Worm (Caenorhabditis elegans) whole organism, L2 larva: ENCODE data around the gene EGAP9.4.

ENCODE experiments used
- R02D3.7 ChIP-seq: fragments of 150-350 bp; optimal IDR thresholded peaks from 2 replicates; lab custom pipeline; 2014; ENCODE audit warnings: missing biosample characterization, missing genetic modification characterization
- aly-2 ChIP-seq: fragments of 150-350 bp; optimal IDR thresholded peaks from 2 replicates; lab custom pipeline; 2014; ENCODE audit warnings: missing biosample characterization, missing genetic modification characterization
- ama-1 ChIP-seq: fragments of 150-350 bp; optimal IDR thresholded peaks from 2 replicates; lab custom pipeline; 2018; ENCODE audit warnings: inconsistent platforms
- elt-1 ChIP-seq: fragments of 150-350 bp; optimal IDR thresholded peaks from 2 replicates; lab custom pipeline; 2014; ENCODE audit warnings: missing biosample characterization, missing genetic modification characterization
- fos-1 ChIP-seq: fragments of 150-350 bp; optimal IDR thresholded peaks from 2 replicates; lab custom pipeline; 2014; ENCODE audit warnings: missing biosample characterization, missing genetic modification characterization
- lin-13 ChIP-seq: fragments of 150-350 bp; optimal IDR thresholded peaks from 2 replicates; lab custom pipeline; 2014; ENCODE audit warnings: missing biosample characterization, missing genetic modification reagents, missing genetic modification characterization
- snpc-4 ChIP-seq: fragments of 150-350 bp; optimal IDR thresholded peaks from 2 replicates; lab custom pipeline; 2014; ENCODE audit warnings: missing biosample characterization, missing genetic modification characterization
- unc-39 ChIP-seq: fragments of 150-350 bp; optimal IDR thresholded peaks from 2 replicates; lab custom pipeline; 2014; ENCODE audit warnings: missing biosample characterization, missing genetic modification characterization
- unc-55 ChIP-seq: fragments of 150-350 bp; sonication (generic microtip); optimal IDR thresholded peaks from 3 replicates; lab custom pipeline; 2014; ENCODE audit warnings: missing biosample characterization, missing genetic modification reagents, missing genetic modification characterization
- zag-1 ChIP-seq: fragments of 150-350 bp; optimal IDR thresholded peaks from 2 replicates; lab custom pipeline; 2014; ENCODE audit warnings: missing biosample characterization, missing genetic modification characterization
- ztf-11 ChIP-seq: sonication (generic microtip); optimal IDR thresholded peaks from 2 replicates; lab custom pipeline; 2017; ENCODE audit warnings: missing biosample characterization, missing genetic modification characterization
- ztf-4 ChIP-seq: fragments of 150-350 bp; optimal IDR thresholded peaks from 2 replicates; lab custom pipeline; 2014; ENCODE audit warnings: missing biosample characterization, missing genetic modification characterization

DNA sequence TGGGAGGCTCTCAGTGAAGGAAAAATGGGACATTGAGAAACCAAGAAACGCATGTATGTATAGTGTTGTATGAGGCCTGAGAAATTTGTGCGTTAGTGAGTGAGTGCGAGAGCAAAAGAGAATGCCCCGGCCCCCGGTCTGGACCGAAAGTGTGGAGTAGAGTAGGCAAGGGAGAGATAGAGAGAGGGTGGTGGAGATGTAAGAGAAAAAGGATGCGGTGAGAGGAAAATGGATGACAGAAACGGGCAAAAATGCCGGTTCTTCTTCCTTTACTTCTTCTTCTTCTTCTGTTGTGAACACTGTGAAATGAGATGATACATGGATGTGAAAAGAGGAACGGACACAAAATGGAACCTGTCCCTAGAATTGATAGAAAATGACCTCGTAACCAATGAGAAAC is 38.3 kb upstream of the EGAP9.4 start:
- no peak for TF ChIP-seq R02D3.7 (tag; lab: Kevin White, UChicago)
- no peak for TF ChIP-seq zag-1 (tag; lab: Kevin White, UChicago)
- TF ChIP-seq ztf-4 (tag; lab: Kevin White, UChicago): no peak
- TF ChIP-seq aly-2 (tag; lab: Kevin White, UChicago): no peak
- no peak for TF ChIP-seq ama-1 (lab: Kevin White, UChicago)
- no peak for TF ChIP-seq lin-13 (GFP tag; lab: Kevin White, UChicago)
- TF ChIP-seq snpc-4: no peak
- no peak for TF ChIP-seq unc-39 (tag; lab: Kevin White, UChicago)
- TF ChIP-seq fos-1: peak; percentile 5
- peak; percentile 7 for TF ChIP-seq unc-55
- TF ChIP-seq ztf-11 (tag; lab: Kevin White, UChicago): no peak
- no peak for TF ChIP-seq elt-1 (tag; lab: Kevin White, UChicago)
